Worm (Caenorhabditis elegans): ENCODE results near the gene Y75B8A.23.

DNA sequence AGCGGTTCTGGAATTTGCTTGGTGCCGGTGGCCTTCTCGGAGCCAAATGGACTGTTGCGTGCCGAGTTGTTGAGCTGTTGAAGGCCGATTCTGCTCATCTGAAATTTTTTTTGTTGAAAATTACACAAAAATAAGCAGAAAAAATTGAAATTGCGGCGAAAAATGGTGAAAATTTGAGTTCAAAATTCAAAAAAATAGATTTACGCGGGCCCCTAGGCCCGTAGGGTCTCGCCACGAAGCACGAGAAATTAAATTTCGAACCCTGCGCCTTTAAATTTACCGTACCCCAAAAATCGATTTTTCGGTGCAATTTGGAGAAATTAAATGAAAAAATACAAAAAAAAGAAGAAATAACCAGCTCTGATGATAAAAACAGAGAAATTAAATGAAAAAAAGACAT is 25.2 kb upstream of the Y75B8A.23 start, which contains the start of gene gmn-1:
- TF ChIP-seq pat-9 (tag; optimal IDR thresholded peaks at IDR 0.05) (no peak), ama-1 (optimal IDR thresholded peaks at IDR 0.05) (no peak), eyg-1 (tag; optimal IDR thresholded peaks at IDR 0.05) (no peak), C08G9.2 (tag; optimal IDR thresholded peaks at IDR 0.05) (no peak), rnt-1 (tag; optimal IDR thresholded peaks at IDR 0.05) (no peak), dve-1 (tag; optimal IDR thresholded peaks at IDR 0.05) (no peak)

Measured in whole organism, late embryonic.